Worm (Caenorhabditis elegans) whole organism, early embryonic: ENCODE data around the gene Y54G11A.9.
"Not testable (repeated sequence)": the region's sequence is repeated elsewhere in the genome, so short reads cannot be mapped to it uniquely, and the experiment has no call there.

Experiments used
- B0310.2 ChIP-seq: sonication (generic microtip); optimal IDR thresholded peaks from 2 replicates; lab custom pipeline; 2016; ENCODE audit warnings: mild to moderate bottlenecking, missing genetic modification characterization, missing compliant biosample characterization
- F13C5.2 ChIP-seq: sonication (generic microtip); optimal IDR thresholded peaks from 2 replicates; lab custom pipeline; 2017; ENCODE audit warnings: mild to moderate bottlenecking, missing genetic modification characterization, inconsistent platforms, missing compliant biosample characterization
- aly-1 ChIP-seq: sonication (generic microtip); optimal IDR thresholded peaks from 2 replicates; lab custom pipeline; 2016; ENCODE audit warnings: missing genetic modification characterization, missing compliant biosample characterization
- ama-1 ChIP-seq: fragments of 150-350 bp; optimal IDR thresholded peaks from 2 replicates; lab custom pipeline; 2014
- ceh-13 ChIP-seq: fragments of 200-800 bp; sonication (Bioruptor generic); optimal IDR thresholded peaks from 2 replicates; lab custom pipeline; 2018; ENCODE audit warnings: mild to moderate bottlenecking, missing genetic modification characterization, missing compliant biosample characterization
- ceh-36 ChIP-seq: sonication (generic microtip); optimal IDR thresholded peaks from 2 replicates; lab custom pipeline; 2016; ENCODE audit warnings: missing genetic modification characterization, inconsistent platforms, missing compliant biosample characterization
- ets-7 ChIP-seq: sonication (generic microtip); optimal IDR thresholded peaks from 2 replicates; lab custom pipeline; 2016; ENCODE audit warnings: missing genotype, missing genetic modification characterization, missing compliant biosample characterization
- flt-1 ChIP-seq: fragments of 200-800 bp; sonication (Bioruptor generic); IDR thresholded peaks from 2 replicates; pipeline ENCODE4 v1.3.6; 2022; ENCODE audit warnings: missing genetic modification characterization, missing compliant biosample characterization
- hmbx-1 ChIP-seq: sonication (generic microtip); optimal IDR thresholded peaks from 2 replicates; lab custom pipeline; 2016; ENCODE audit warnings: mild to moderate bottlenecking, missing genetic modification characterization, missing compliant biosample characterization
- hmg-4 ChIP-seq: fragments of 200-800 bp; sonication (Bioruptor generic); optimal IDR thresholded peaks from 2 replicates; lab custom pipeline; 2018; ENCODE audit warnings: mild to moderate bottlenecking, missing genetic modification characterization, missing compliant biosample characterization
- hnd-1 ChIP-seq: sonication (generic microtip); optimal IDR thresholded peaks from 2 replicates; lab custom pipeline; 2016; ENCODE audit warnings: missing genetic modification characterization, missing compliant biosample characterization
- pes-1 ChIP-seq: fragments of 200-800 bp; sonication (Bioruptor generic); IDR thresholded peaks from 2 replicates; pipeline ENCODE4 v1.3.6; 2022; ENCODE audit warnings: missing genetic modification reagents, missing genetic modification characterization, missing compliant biosample characterization
- scrt-1 ChIP-seq: fragments of 200-800 bp; sonication (Bioruptor generic); IDR thresholded peaks from 2 replicates; pipeline ENCODE4 v1.3.6; 2022; ENCODE audit warnings: missing genetic modification characterization, missing compliant biosample characterization
- sea-1 ChIP-seq: fragments of 200-800 bp; sonication (Bioruptor generic); conservative IDR thresholded peaks from 2 replicates; pipeline ENCODE4 v1.3.6; 2022; ENCODE audit warnings: missing genetic modification characterization, missing compliant biosample characterization
- tbx-11 ChIP-seq: fragments of 200-800 bp; sonication (Bioruptor generic); IDR thresholded peaks from 2 replicates; pipeline ENCODE4 v1.3.6; 2022; ENCODE audit warnings: missing genetic modification characterization, missing compliant biosample characterization
- tbx-37 ChIP-seq: fragments of 200-800 bp; sonication (Bioruptor generic); conservative IDR thresholded peaks from 2 replicates; pipeline ENCODE4 v1.3.6; 2022; ENCODE audit warnings: missing genetic modification reagents, missing genetic modification characterization, missing compliant biosample characterization
- tra-4 ChIP-seq: sonication (generic microtip); optimal IDR thresholded peaks from 2 replicates; lab custom pipeline; 2017; ENCODE audit warnings: missing genetic modification characterization, missing compliant biosample characterization

Gene Y54G11A.9

ce11 chrII:14350768-14351167 lies 4.5 kb upstream of the Y54G11A.9 start:
- TF ChIP-seq B0310.2 (tag; lab: Kevin White, UChicago), result no peak
- no peak for TF ChIP-seq ceh-13 (GFP tag; lab: Kevin White, UChicago)
- 0 out of 2 replicates have a peak, but pooled peaks have one; percentile 7 for TF ChIP-seq sea-1 (GFP tag; lab: Robert Waterston, UW)

ce11 chrII:14349356-14349923 lies 3.2 kb upstream of the Y54G11A.9 start, which contains the start of the genes Y54G11A.17, lin-7 and elof-1:
Y54G11A.17 (minus strand) TSS chrII:14349406.
lin-7 (minus strand) TSS chrII:14349406.
elof-1 (plus strand) TSS chrII:14349738.
- TF ChIP-seq F13C5.2 (tag; lab: Kevin White, UChicago), result peak; percentile 61
- TF ChIP-seq flt-1, result no peak
- TF ChIP-seq tbx-37 (GFP tag; lab: Robert Waterston, UW), result peak; percentile 34; the same call in 1 of the 2 replicates
- TF ChIP-seq aly-1, result no peak
- TF ChIP-seq pes-1 (GFP tag; lab: Robert Waterston, UW), result peak; percentile 34; the same call in 1 of the 2 replicates
- no peak for TF ChIP-seq hmbx-1 (tag; lab: Kevin White, UChicago)
- TF ChIP-seq scrt-1 (GFP tag; lab: Robert Waterston, UW), result no peak
- TF ChIP-seq B0310.2 (tag; lab: Kevin White, UChicago), result no peak

ce11 chrII:14344166-14344565 lies 2.1 kb downstream of the Y54G11A.9 start, which contains the start of gene ddl-3:
ddl-3 (minus strand) TSS chrII:14344454.
- TF ChIP-seq hnd-1 (tag; lab: Kevin White, UChicago); tbx-11 (GFP tag; lab: Robert Waterston, UW); ceh-13 (GFP tag; lab: Kevin White, UChicago): not testable (repeated sequence)

- TF ChIP-seq ets-7 (tag; lab: Kevin White, UChicago) (no peak), sea-1 (GFP tag; lab: Robert Waterston, UW) (no peak), tbx-37 (GFP tag; lab: Robert Waterston, UW) (no peak), tra-4 (tag; lab: Kevin White, UChicago) (no peak), ceh-36 (tag; lab: Kevin White, UChicago) (no peak), hnd-1 (tag; lab: Kevin White, UChicago) (no peak), hmbx-1 (tag; lab: Kevin White, UChicago) (no peak), ceh-13 (GFP tag; lab: Kevin White, UChicago) (no peak), scrt-1 (GFP tag; lab: Robert Waterston, UW) (no peak), tbx-11 (GFP tag; lab: Robert Waterston, UW) (no peak), hmg-4 (no peak), flt-1 (no peak)
Observed at ce11 chrII:14321225-14321624, 25.0 kb downstream of the Y54G11A.9 start.

ce11 chrII:14319227-14319626 lies 27.0 kb downstream of the Y54G11A.9 start:
- TF ChIP-seq hmg-4, result no peak
- no peak for TF ChIP-seq scrt-1 (GFP tag; lab: Robert Waterston, UW)
- no peak for TF ChIP-seq flt-1
- TF ChIP-seq pes-1 (GFP tag; lab: Robert Waterston, UW), result no peak

- TF ChIP-seq scrt-1 (GFP tag; lab: Robert Waterston, UW) (no peak), aly-1 (no peak), hmbx-1 (tag; lab: Kevin White, UChicago) (no peak), B0310.2 (tag; lab: Kevin White, UChicago) (no peak), flt-1 (no peak), sea-1 (GFP tag; lab: Robert Waterston, UW) (no peak), tbx-37 (GFP tag; lab: Robert Waterston, UW) (no peak), hnd-1 (tag; lab: Kevin White, UChicago) (no peak), tra-4 (tag; lab: Kevin White, UChicago) (no peak), tbx-11 (GFP tag; lab: Robert Waterston, UW) (no peak), hmg-4 (no peak), pes-1 (GFP tag; lab: Robert Waterston, UW) (no peak), ama-1 (lab: Kevin White, UChicago) (no peak), ceh-13 (GFP tag; lab: Kevin White, UChicago) (no peak), ceh-36 (tag; lab: Kevin White, UChicago) (no peak), ets-7 (tag; lab: Kevin White, UChicago) (no peak), F13C5.2 (tag; lab: Kevin White, UChicago) (no peak)
Observed at ce11 chrII:14318027-14318426, 28.2 kb downstream of the Y54G11A.9 start, which contains the start of gene Y54G11A.14. Y54G11A.14 (plus strand) TSS chrII:14318158.

- TF ChIP-seq ceh-13 (GFP tag; lab: Kevin White, UChicago), result no peak
- TF ChIP-seq tbx-37 (GFP tag; lab: Robert Waterston, UW), result no peak
- no peak for TF ChIP-seq ceh-36 (tag; lab: Kevin White, UChicago)
- no peak for TF ChIP-seq scrt-1 (GFP tag; lab: Robert Waterston, UW)
- TF ChIP-seq hmbx-1 (tag; lab: Kevin White, UChicago), result no peak
Observed at ce11 chrII:14312182-14312581, 34.1 kb downstream of the Y54G11A.9 start.

- TF ChIP-seq flt-1 (no peak), F13C5.2 (tag; lab: Kevin White, UChicago) (no peak), hnd-1 (tag; lab: Kevin White, UChicago) (no peak), scrt-1 (GFP tag; lab: Robert Waterston, UW) (no peak), hmg-4 (no peak), aly-1 (no peak), pes-1 (GFP tag; lab: Robert Waterston, UW) (no peak), sea-1 (GFP tag; lab: Robert Waterston, UW) (no peak), B0310.2 (tag; lab: Kevin White, UChicago) (no peak), tbx-37 (GFP tag; lab: Robert Waterston, UW) (no peak)
Observed at ce11 chrII:14311537-14311936, 34.7 kb downstream of the Y54G11A.9 start.
